Fruit fly (Drosophila melanogaster): ENCODE results near the gene Rhau.

The Rhau gene

dm6 chr2L:20730182-20730581 is 27.6 kb downstream of the Rhau start, which contains the start of gene CarT:
Gene CarT, minus strand, starts transcription at chr2L:20730282.
- TF ChIP-seq CG34367 (tag; optimal IDR thresholded peaks at IDR 0.05) (no peak), Pif1A (GFP tag; optimal IDR thresholded peaks at IDR 0.05) (no peak), CG8301 (tag; optimal IDR thresholded peaks at IDR 0.05) (no peak), rn (GFP tag; IDR thresholded peaks at IDR 0.05) (no peak), fd96Ca (GFP tag; IDR thresholded peaks at IDR 0.05) (no peak), CG8159 (tag; optimal IDR thresholded peaks at IDR 0.05) (no peak), CG32121 (GFP tag; IDR thresholded peaks at IDR 0.05) (no peak), CG13204 (GFP tag; optimal IDR thresholded peaks at IDR 0.05) (no peak), CG10348 (GFP tag; IDR thresholded peaks at IDR 0.05) (no peak), CG4496 (GFP tag; IDR thresholded peaks at IDR 0.05) (no peak), CG12605 (GFP tag; IDR thresholded peaks at IDR 0.05) (no peak)

- TF ChIP-seq CG17806 (tag; optimal IDR thresholded peaks at IDR 0.05): no peak
- TF ChIP-seq CG10348 (GFP tag; IDR thresholded peaks at IDR 0.05): no peak
- no peak for TF ChIP-seq fd96Ca (GFP tag; IDR thresholded peaks at IDR 0.05)
- no peak for TF ChIP-seq CG13204 (GFP tag; optimal IDR thresholded peaks at IDR 0.05)
- TF ChIP-seq CG12605 (GFP tag; IDR thresholded peaks at IDR 0.05): no peak
- TF ChIP-seq rn (GFP tag; IDR thresholded peaks at IDR 0.05): no peak
- TF ChIP-seq CG8301 (tag; optimal IDR thresholded peaks at IDR 0.05): no peak
- no peak for TF ChIP-seq Ets98B (GFP tag; IDR thresholded peaks at IDR 0.05)
- TF ChIP-seq EcR (GFP tag; optimal IDR thresholded peaks at IDR 0.05): no peak
- TF ChIP-seq Pif1A (GFP tag; optimal IDR thresholded peaks at IDR 0.05): no peak
- no peak for TF ChIP-seq gl (tag; optimal IDR thresholded peaks at IDR 0.05)
- no peak for TF ChIP-seq CG14655 (GFP tag; optimal IDR thresholded peaks at IDR 0.05)
- no peak for TF ChIP-seq CG34367 (tag; optimal IDR thresholded peaks at IDR 0.05)
- TF ChIP-seq CG8159 (tag; optimal IDR thresholded peaks at IDR 0.05): no peak
Observed at dm6 chr2L:20726451-20726850, 31.3 kb downstream of the Rhau start, which contains the start of gene CG9316. Gene CG9316, minus strand, starts transcription at chr2L:20726551.

- TF ChIP-seq Ets98B (GFP tag; IDR thresholded peaks at IDR 0.05) (0 out of 2 replicates have a peak, but pooled peaks have one; percentile 16), CG32121 (GFP tag; IDR thresholded peaks at IDR 0.05) (peak; percentile 36; the same call in 1 of the 2 replicates), EcR (GFP tag; optimal IDR thresholded peaks at IDR 0.05) (no peak)
Observed at dm6 chr2L:20724024-20724423, 33.8 kb downstream of the Rhau start.

dm6 chr2L:20721456-20721855 is 36.3 kb downstream of the Rhau start:
- TF ChIP-seq CG12605 (GFP tag; IDR thresholded peaks at IDR 0.05): peak; percentile 80
- peak; percentile 91 for TF ChIP-seq CG8301 (tag; optimal IDR thresholded peaks at IDR 0.05)
- no peak for TF ChIP-seq CG15710 (tag; optimal IDR thresholded peaks at IDR 0.05)
- peak; percentile 49; the same call in 1 of the 2 replicates for TF ChIP-seq rn (GFP tag; IDR thresholded peaks at IDR 0.05)
- TF ChIP-seq CG13204 (GFP tag; optimal IDR thresholded peaks at IDR 0.05): no peak
- TF ChIP-seq CG9948 (tag; optimal IDR thresholded peaks at IDR 0.05): peak; percentile 65
- TF ChIP-seq CG14655 (GFP tag; optimal IDR thresholded peaks at IDR 0.05): peak; percentile 88
- TF ChIP-seq Pif1B (GFP tag; optimal IDR thresholded peaks at IDR 0.05): peak; percentile 69
- TF ChIP-seq Snoo (tag; optimal IDR thresholded peaks at IDR 0.05): no peak
- TF ChIP-seq Pif1A (GFP tag; optimal IDR thresholded peaks at IDR 0.05): peak; percentile 66
- peak; percentile 47 for TF ChIP-seq CG34367 (tag; optimal IDR thresholded peaks at IDR 0.05)
- TF ChIP-seq CG10348 (GFP tag; IDR thresholded peaks at IDR 0.05): 0 out of 2 replicates have a peak, but pooled peaks have one; percentile 35
- TF ChIP-seq CG32121 (GFP tag; IDR thresholded peaks at IDR 0.05): peak; percentile 81
- TF ChIP-seq CG8159 (tag; optimal IDR thresholded peaks at IDR 0.05): peak; percentile 48
- TF ChIP-seq EcR (GFP tag; optimal IDR thresholded peaks at IDR 0.05): no peak
- TF ChIP-seq Ets98B (GFP tag; IDR thresholded peaks at IDR 0.05): peak; percentile 84
- peak; percentile 80 for TF ChIP-seq fd96Ca (GFP tag; IDR thresholded peaks at IDR 0.05)
- peak; percentile 85 for TF ChIP-seq CG4496 (GFP tag; IDR thresholded peaks at IDR 0.05)

- no peak for TF ChIP-seq fd96Ca (GFP tag; IDR thresholded peaks at IDR 0.05)
- TF ChIP-seq Snoo (tag; optimal IDR thresholded peaks at IDR 0.05): no peak
- TF ChIP-seq CG17806 (tag; optimal IDR thresholded peaks at IDR 0.05): no peak
- TF ChIP-seq CG32121 (GFP tag; IDR thresholded peaks at IDR 0.05): no peak
- TF ChIP-seq CG9948 (tag; optimal IDR thresholded peaks at IDR 0.05): no peak
- TF ChIP-seq CG4496 (GFP tag; IDR thresholded peaks at IDR 0.05): no peak
- no peak for TF ChIP-seq Ets98B (GFP tag; IDR thresholded peaks at IDR 0.05)
- TF ChIP-seq rn (GFP tag; IDR thresholded peaks at IDR 0.05): no peak
Observed at dm6 chr2L:20720011-20720410, 37.8 kb downstream of the Rhau start.

- TF ChIP-seq CG8159 (tag; optimal IDR thresholded peaks at IDR 0.05): peak; percentile 26
- TF ChIP-seq CG15710 (tag; optimal IDR thresholded peaks at IDR 0.05): no peak
- TF ChIP-seq CG14655 (GFP tag; optimal IDR thresholded peaks at IDR 0.05): peak; percentile 33
- no peak for TF ChIP-seq Pif1B (GFP tag; optimal IDR thresholded peaks at IDR 0.05)
- TF ChIP-seq CG8301 (tag; optimal IDR thresholded peaks at IDR 0.05): peak; percentile 52
- 0 out of 2 replicates have a peak, but pooled peaks have one; percentile 24 for TF ChIP-seq CG32121 (GFP tag; IDR thresholded peaks at IDR 0.05)
Observed at dm6 chr2L:20716712-20717111, 41.1 kb downstream of the Rhau start.

- no peak for TF ChIP-seq rn (GFP tag; IDR thresholded peaks at IDR 0.05)
- TF ChIP-seq CG4496 (GFP tag; IDR thresholded peaks at IDR 0.05): peak; percentile 83
- TF ChIP-seq CG12605 (GFP tag; IDR thresholded peaks at IDR 0.05): no peak
- peak; percentile 79 for TF ChIP-seq CG13204 (GFP tag; optimal IDR thresholded peaks at IDR 0.05)
- peak; percentile 26 for TF ChIP-seq CG17806 (tag; optimal IDR thresholded peaks at IDR 0.05)
- TF ChIP-seq CG8301 (tag; optimal IDR thresholded peaks at IDR 0.05): peak; percentile 63
- peak; percentile 60 for TF ChIP-seq Pif1B (GFP tag; optimal IDR thresholded peaks at IDR 0.05)
- peak; percentile 12 for TF ChIP-seq CG8159 (tag; optimal IDR thresholded peaks at IDR 0.05)
- TF ChIP-seq fd96Ca (GFP tag; IDR thresholded peaks at IDR 0.05): peak; percentile 46; the same call in 1 of the 3 replicates
- TF ChIP-seq CG34367 (tag; optimal IDR thresholded peaks at IDR 0.05): no peak
- TF ChIP-seq gl (tag; optimal IDR thresholded peaks at IDR 0.05): no peak
- peak; percentile 56 for TF ChIP-seq CG32121 (GFP tag; IDR thresholded peaks at IDR 0.05)
- TF ChIP-seq Snoo (tag; optimal IDR thresholded peaks at IDR 0.05): peak; percentile 86
- peak; percentile 75 for TF ChIP-seq CG14655 (GFP tag; optimal IDR thresholded peaks at IDR 0.05)
- peak; percentile 67 for TF ChIP-seq Pif1A (GFP tag; optimal IDR thresholded peaks at IDR 0.05)
- TF ChIP-seq CG9948 (tag; optimal IDR thresholded peaks at IDR 0.05): peak; percentile 1
- peak; percentile 59 for TF ChIP-seq EcR (GFP tag; optimal IDR thresholded peaks at IDR 0.05)
- TF ChIP-seq D1 (tag; optimal IDR thresholded peaks at IDR 0.05): no peak
- TF ChIP-seq Ets98B (GFP tag; IDR thresholded peaks at IDR 0.05): peak; percentile 53; the same call in 1 of the 2 replicates
- no peak for TF ChIP-seq CG10348 (GFP tag; IDR thresholded peaks at IDR 0.05)
Observed at dm6 chr2L:20716077-20716476, 41.7 kb downstream of the Rhau start.
